Worm (Caenorhabditis elegans) whole organism, mixed stage, embryonic: ENCODE measurements around the gene B0272.4.

Source experiments
- M03D4.4 ChIP-seq: sonication (generic microtip); optimal IDR thresholded peaks from 2 replicates; lab custom pipeline; 2017; ENCODE audit warnings: mild to moderate bottlenecking, missing genetic modification characterization, missing compliant biosample characterization
- bed-3 ChIP-seq: fragments of 200-800 bp; sonication (Bioruptor generic); optimal IDR thresholded peaks from 3 replicates; lab custom pipeline; 2018; ENCODE audit warnings: mild to moderate bottlenecking, missing genetic modification characterization, moderate library complexity, missing compliant biosample characterization
- blmp-1 ChIP-seq: fragments of 150-350 bp; optimal IDR thresholded peaks from 2 replicates; lab custom pipeline; 2014; ENCODE audit warnings: missing biosample characterization, missing genetic modification characterization
- ceh-39 ChIP-seq: fragments of 150-350 bp; optimal IDR thresholded peaks from 2 replicates; lab custom pipeline; 2014; ENCODE audit warnings: missing biosample characterization, missing genetic modification characterization
- ceh-43 ChIP-seq: fragments of 200-800 bp; sonication (Bioruptor generic); optimal IDR thresholded peaks from 2 replicates; lab custom pipeline; 2018; ENCODE audit warnings: mild to moderate bottlenecking, missing genetic modification characterization, moderate library complexity, missing compliant biosample characterization
- ceh-83 ChIP-seq: fragments of 200-800 bp; sonication (Bioruptor generic); optimal IDR thresholded peaks from 2 replicates; lab custom pipeline; 2018; ENCODE audit warnings: mild to moderate bottlenecking, missing genetic modification characterization, missing compliant biosample characterization
- ces-1 ChIP-seq: fragments of 150-350 bp; optimal IDR thresholded peaks from 2 replicates; lab custom pipeline; 2014; ENCODE audit warnings: missing biosample characterization, missing genetic modification reagents, missing genetic modification characterization
- cnd-1 ChIP-seq: fragments of 200-800 bp; sonication (Bioruptor generic); optimal IDR thresholded peaks from 2 replicates; lab custom pipeline; 2018; ENCODE audit warnings: mild to moderate bottlenecking, missing genetic modification characterization, missing compliant biosample characterization
- elt-1 ChIP-seq: sonication (generic microtip); optimal IDR thresholded peaks from 2 replicates; lab custom pipeline; 2017; ENCODE audit warnings: missing genetic modification characterization, mild to moderate bottlenecking, missing compliant biosample characterization, antibody characterized with exemption, moderate library complexity, borderline replicate concordance; ENCODE audit not compliant: insufficient read depth
- elt-3 ChIP-seq: fragments of 150-350 bp; optimal IDR thresholded peaks from 2 replicates; lab custom pipeline; 2014; ENCODE audit warnings: missing biosample characterization, missing genetic modification characterization
- flh-1 ChIP-seq: fragments of 200-800 bp; sonication (Bioruptor generic); optimal IDR thresholded peaks from 2 replicates; lab custom pipeline; 2018; ENCODE audit warnings: mild to moderate bottlenecking, missing genetic modification characterization, moderate library complexity, missing compliant biosample characterization
- ham-2 ChIP-seq: fragments of 200-800 bp; sonication (Bioruptor generic); optimal IDR thresholded peaks from 2 replicates; lab custom pipeline; 2018; ENCODE audit warnings: mild to moderate bottlenecking, missing genetic modification characterization, missing compliant biosample characterization
- hlh-1 ChIP-seq: fragments of 150-350 bp; optimal IDR thresholded peaks from 2 replicates; lab custom pipeline; 2014; ENCODE audit warnings: missing biosample characterization, missing genetic modification reagents, missing genetic modification characterization
- lin-13 ChIP-seq: fragments of 150-350 bp; optimal IDR thresholded peaks from 2 replicates; lab custom pipeline; 2014; ENCODE audit warnings: missing biosample characterization, missing genetic modification characterization
- lin-32 ChIP-seq: fragments of 200-800 bp; sonication (Bioruptor generic); optimal IDR thresholded peaks from 2 replicates; lab custom pipeline; 2018; ENCODE audit warnings: mild to moderate bottlenecking, missing genetic modification characterization, missing compliant biosample characterization
- lsy-2 ChIP-seq: fragments of 150-350 bp; optimal IDR thresholded peaks from 2 replicates; lab custom pipeline; 2014; ENCODE audit warnings: missing biosample characterization, missing genetic modification characterization
- mab-5 ChIP-seq: fragments of 150-350 bp; optimal IDR thresholded peaks from 2 replicates; lab custom pipeline; 2014; ENCODE audit warnings: missing biosample characterization, missing genetic modification characterization
- mls-2 ChIP-seq: sonication (generic microtip); optimal IDR thresholded peaks from 2 replicates; lab custom pipeline; 2016; ENCODE audit warnings: mild to moderate bottlenecking, missing genetic modification characterization, moderate library complexity, missing compliant biosample characterization
- nhr-12 ChIP-seq: fragments of 150-350 bp; optimal IDR thresholded peaks from 2 replicates; lab custom pipeline; 2014; ENCODE audit warnings: missing biosample characterization, missing genetic modification characterization
- nhr-2 ChIP-seq: fragments of 150-350 bp; optimal IDR thresholded peaks from 2 replicates; lab custom pipeline; 2014; ENCODE audit warnings: missing biosample characterization, missing genetic modification characterization
- nhr-28 ChIP-seq: fragments of 150-350 bp; optimal IDR thresholded peaks from 2 replicates; lab custom pipeline; 2014; ENCODE audit warnings: missing biosample characterization, missing genetic modification characterization
- nhr-76 ChIP-seq: sonication (generic microtip); optimal IDR thresholded peaks from 2 replicates; lab custom pipeline; 2017; ENCODE audit warnings: missing biosample characterization, missing genetic modification characterization
- sem-2 ChIP-seq: fragments of 200-800 bp; sonication (Bioruptor generic); optimal IDR thresholded peaks from 2 replicates; lab custom pipeline; 2018; ENCODE audit warnings: mild to moderate bottlenecking, missing genetic modification characterization, missing compliant biosample characterization
- snpc-4 ChIP-seq: fragments of 150-350 bp; optimal IDR thresholded peaks from 2 replicates; lab custom pipeline; 2014; ENCODE audit warnings: missing biosample characterization, missing genetic modification characterization
- sptf-1 ChIP-seq: sonication (generic microtip); optimal IDR thresholded peaks from 2 replicates; lab custom pipeline; 2017; ENCODE audit warnings: mild to moderate bottlenecking, missing genetic modification characterization, moderate library complexity, missing compliant biosample characterization
- tbx-8 ChIP-seq: fragments of 200-800 bp; sonication (Bioruptor generic); optimal IDR thresholded peaks from 2 replicates; lab custom pipeline; 2018; ENCODE audit warnings: mild to moderate bottlenecking, missing genetic modification characterization, moderate library complexity, missing compliant biosample characterization
- unc-120 ChIP-seq: sonication (generic microtip); optimal IDR thresholded peaks from 2 replicates; lab custom pipeline; 2017; ENCODE audit warnings: missing genetic modification characterization, missing compliant biosample characterization; ENCODE audit not compliant: poor library complexity, severe bottlenecking
- unc-39 ChIP-seq: fragments of 150-350 bp; optimal IDR thresholded peaks from 2 replicates; lab custom pipeline; 2014; ENCODE audit warnings: missing biosample characterization, missing genetic modification characterization
- unc-62 ChIP-seq: fragments of 150-350 bp; optimal IDR thresholded peaks from 2 replicates; lab custom pipeline; 2014; ENCODE audit warnings: missing biosample characterization, missing genetic modification reagents, missing genetic modification characterization
- ztf-11 ChIP-seq: fragments of 150-350 bp; optimal IDR thresholded peaks from 2 replicates; lab custom pipeline; 2014; ENCODE audit warnings: missing biosample characterization, missing genetic modification characterization

B0272.4 gene

ce11 chrX:9402464-9402863, 25.8 kb upstream of the B0272.4 start:
- no peak for TF ChIP-seq sptf-1 (tag; lab: Kevin White, UChicago)
- no peak for TF ChIP-seq M03D4.4
- TF ChIP-seq hlh-1 (tag; lab: Kevin White, UChicago) = no peak
- TF ChIP-seq snpc-4 (tag; lab: Kevin White, UChicago) = no peak
- TF ChIP-seq tbx-8 (GFP tag; lab: Kevin White, UChicago) = no peak
- no peak for TF ChIP-seq ham-2 (GFP tag; lab: Kevin White, UChicago)
- no peak for TF ChIP-seq ztf-11
- no peak for TF ChIP-seq sem-2 (GFP tag; lab: Kevin White, UChicago)
- TF ChIP-seq cnd-1 (tag; lab: Kevin White, UChicago) = no peak
- TF ChIP-seq nhr-28 (tag; lab: Kevin White, UChicago) = no peak
- TF ChIP-seq unc-120 (tag; lab: Kevin White, UChicago) = no peak
- no peak for TF ChIP-seq ceh-39
- no peak for TF ChIP-seq blmp-1 (tag; lab: Kevin White, UChicago)

ce11 chrX:9403622-9404255, 24.5 kb upstream of the B0272.4 start:
- no peak for TF ChIP-seq lsy-2 (tag; lab: Kevin White, UChicago)
- TF ChIP-seq nhr-2 (tag; lab: Kevin White, UChicago) = no peak
- no peak for TF ChIP-seq nhr-76 (tag; lab: Kevin White, UChicago)
- TF ChIP-seq bed-3 = no peak
- TF ChIP-seq snpc-4 (tag; lab: Kevin White, UChicago) = no peak
- no peak for TF ChIP-seq unc-120 (tag; lab: Kevin White, UChicago)
- TF ChIP-seq unc-62 = no peak
- TF ChIP-seq hlh-1 (tag; lab: Kevin White, UChicago) = no peak
- TF ChIP-seq ham-2 (GFP tag; lab: Kevin White, UChicago) = no peak
- no peak for TF ChIP-seq sem-2 (GFP tag; lab: Kevin White, UChicago)
- no peak for TF ChIP-seq lin-13 (tag; lab: Kevin White, UChicago)
- no peak for TF ChIP-seq unc-39 (tag; lab: Kevin White, UChicago)
- no peak for TF ChIP-seq flh-1
- no peak for TF ChIP-seq elt-1
- no peak for TF ChIP-seq mls-2 (tag; lab: Kevin White, UChicago)

ce11 chrX:9405922-9406321, 22.3 kb upstream of the B0272.4 start:
- peak; percentile 68 for TF ChIP-seq elt-1
- TF ChIP-seq bed-3 = no peak
- no peak for TF ChIP-seq ztf-11
- no peak for TF ChIP-seq lsy-2 (tag; lab: Kevin White, UChicago)
- no peak for TF ChIP-seq cnd-1 (tag; lab: Kevin White, UChicago)
- TF ChIP-seq elt-3 (tag; lab: Kevin White, UChicago) = no peak

- TF ChIP-seq elt-1 (no peak), ham-2 (GFP tag; lab: Kevin White, UChicago) (no peak), nhr-12 (tag; lab: Kevin White, UChicago) (no peak), lin-32 (GFP tag; lab: Kevin White, UChicago) (no peak), blmp-1 (tag; lab: Kevin White, UChicago) (no peak), bed-3 (no peak), ztf-11 (no peak), nhr-2 (tag; lab: Kevin White, UChicago) (no peak), mab-5 (tag; lab: Kevin White, UChicago) (no peak), ceh-39 (no peak), sem-2 (GFP tag; lab: Kevin White, UChicago) (no peak), cnd-1 (tag; lab: Kevin White, UChicago) (no peak), ces-1 (GFP tag; lab: Kevin White, UChicago) (no peak), flh-1 (no peak)
Measured at ce11 chrX:9409114-9409513, 19.1 kb upstream of the B0272.4 start.

- TF ChIP-seq sem-2 (GFP tag; lab: Kevin White, UChicago) (no peak), ceh-43 (GFP tag; lab: Kevin White, UChicago) (no peak), M03D4.4 (no peak), bed-3 (no peak), ceh-83 (GFP tag; lab: Kevin White, UChicago) (no peak)
Measured at ce11 chrX:9410747-9411146, 17.5 kb upstream of the B0272.4 start.
